Fruit fly (Drosophila melanogaster) whole organism, prepupa: ENCODE data around the gene rt.

Experiments used
- Blimp-1 ChIP-seq: fragments of 200-800 bp; sonication (Bioruptor generic); optimal IDR thresholded peaks from 3 replicates; lab custom pipeline; 2017; ENCODE audit warnings: missing biosample characterization, missing genetic modification characterization, mild to moderate bottlenecking, moderate library complexity, missing genetic modification reagents
- CG10631 ChIP-seq: fragments of 200-800 bp; sonication (Bioruptor generic); optimal IDR thresholded peaks from 2 replicates; lab custom pipeline; 2016; ENCODE audit warnings: missing biosample characterization, missing genetic modification characterization
- CG10669 ChIP-seq: fragments of 200-800 bp; sonication (Bioruptor generic); optimal IDR thresholded peaks from 3 replicates; lab custom pipeline; 2018; ENCODE audit warnings: missing biosample characterization, mild to moderate bottlenecking, missing genetic modification characterization, moderate library complexity
- CG11294 ChIP-seq: fragments of 200-800 bp; sonication (Bioruptor generic); IDR thresholded peaks from 2 replicates; pipeline ENCODE4 v1.3.6; 2022; ENCODE audit warnings: missing biosample characterization, missing genetic modification characterization
- CG11762 ChIP-seq: fragments of 200-800 bp; sonication (Bioruptor generic); optimal IDR thresholded peaks from 3 replicates; lab custom pipeline; 2016; ENCODE audit warnings: missing biosample characterization, missing genetic modification characterization; ENCODE audit not compliant: insufficient read depth
- CG11902 ChIP-seq: fragments of 200-800 bp; sonication (Bioruptor generic); optimal IDR thresholded peaks from 3 replicates; lab custom pipeline; 2016; ENCODE audit warnings: missing biosample characterization, missing genetic modification characterization
- CG1621 ChIP-seq: fragments of 200-800 bp; sonication (Bioruptor generic); optimal IDR thresholded peaks from 3 replicates; lab custom pipeline; 2018; ENCODE audit warnings: missing biosample characterization, mild to moderate bottlenecking, missing genetic modification characterization
- CG16779 ChIP-seq: fragments of 200-800 bp; sonication (Bioruptor generic); optimal IDR thresholded peaks from 3 replicates; lab custom pipeline; 2017; ENCODE audit warnings: missing biosample characterization, mild to moderate bottlenecking, missing genetic modification characterization
- CG31627 ChIP-seq: fragments of 200-800 bp; sonication (Bioruptor generic); optimal IDR thresholded peaks from 3 replicates; lab custom pipeline; 2016; ENCODE audit warnings: missing biosample characterization, missing genetic modification characterization
- CG32006 ChIP-seq: fragments of 200-800 bp; sonication (Bioruptor generic); optimal IDR thresholded peaks from 3 replicates; lab custom pipeline; 2017; ENCODE audit warnings: missing biosample characterization, mild to moderate bottlenecking, missing genetic modification characterization
- CG34406 ChIP-seq: fragments of 200-800 bp; sonication (Bioruptor generic); optimal IDR thresholded peaks from 3 replicates; lab custom pipeline; 2016; ENCODE audit warnings: missing biosample characterization, missing genetic modification characterization
- CG3919 ChIP-seq: fragments of 200-800 bp; sonication (Bioruptor generic); optimal IDR thresholded peaks from 3 replicates; lab custom pipeline; 2016; ENCODE audit warnings: missing biosample characterization, missing genetic modification characterization
- CG4318 ChIP-seq: fragments of 200-800 bp; sonication (Bioruptor generic); optimal IDR thresholded peaks from 3 replicates; lab custom pipeline; 2017; ENCODE audit warnings: missing biosample characterization, mild to moderate bottlenecking, missing genetic modification characterization
- CG6163 ChIP-seq: fragments of 200-800 bp; sonication (Bioruptor generic); IDR thresholded peaks from 3 replicates; pipeline ENCODE4 v1.3.6; 2022; ENCODE audit warnings: missing biosample characterization, missing genetic modification characterization
- CG6276 ChIP-seq: fragments of 200-800 bp; sonication (Bioruptor generic); optimal IDR thresholded peaks from 2 replicates; lab custom pipeline; 2017; ENCODE audit warnings: missing biosample characterization, mild to moderate bottlenecking, missing genetic modification characterization
- CG6792 ChIP-seq: fragments of 200-800 bp; sonication (Bioruptor generic); optimal IDR thresholded peaks from 3 replicates; lab custom pipeline; 2016; ENCODE audit warnings: missing biosample characterization, missing genetic modification characterization
- CG6808 ChIP-seq: fragments of 200-800 bp; sonication (Bioruptor generic); optimal IDR thresholded peaks from 3 replicates; lab custom pipeline; 2017; ENCODE audit warnings: missing biosample characterization, missing genetic modification characterization, mild to moderate bottlenecking, moderate library complexity, missing genetic modification reagents
- CG6854 ChIP-seq: fragments of 200-800 bp; sonication (Bioruptor generic); optimal IDR thresholded peaks from 2 replicates; lab custom pipeline; 2017; ENCODE audit warnings: missing biosample characterization, mild to moderate bottlenecking, missing genetic modification characterization
- CG7368 ChIP-seq: fragments of 200-800 bp; sonication (Bioruptor generic); optimal IDR thresholded peaks from 3 replicates; lab custom pipeline; 2016; ENCODE audit warnings: missing biosample characterization, missing genetic modification characterization
- CG8119 ChIP-seq: fragments of 200-800 bp; sonication (Bioruptor generic); IDR thresholded peaks from 3 replicates; pipeline ENCODE4 v1.3.6; 2022; ENCODE audit warnings: missing biosample characterization, missing genetic modification characterization
- CG8319 ChIP-seq: fragments of 200-800 bp; sonication (Bioruptor generic); optimal IDR thresholded peaks from 3 replicates; lab custom pipeline; 2016; ENCODE audit warnings: missing biosample characterization, missing genetic modification characterization
- CG9139 ChIP-seq: fragments of 200-800 bp; sonication (Bioruptor generic); optimal IDR thresholded peaks from 3 replicates; lab custom pipeline; 2017; ENCODE audit warnings: missing biosample characterization, mild to moderate bottlenecking, missing genetic modification characterization
- Eip75B ChIP-seq: fragments of 200-800 bp; sonication (Bioruptor generic); optimal IDR thresholded peaks from 3 replicates; lab custom pipeline; 2016; ENCODE audit warnings: missing biosample characterization, missing genetic modification characterization
- Eip78C ChIP-seq: fragments of 200-800 bp; sonication (Bioruptor generic); peaks from one replicate; lab custom pipeline; 2016; ENCODE audit warnings: missing biosample characterization, missing genetic modification characterization
- Eip93F ChIP-seq: fragments of 200-800 bp; sonication (Bioruptor generic); optimal IDR thresholded peaks from 2 replicates; lab custom pipeline; 2016; ENCODE audit warnings: missing biosample characterization, mild to moderate bottlenecking, missing genetic modification characterization
- Ets21C ChIP-seq: fragments of 200-800 bp; sonication (Bioruptor generic); optimal IDR thresholded peaks from 3 replicates; lab custom pipeline; 2016; ENCODE audit warnings: missing biosample characterization, missing genetic modification characterization
- Ets96B ChIP-seq: fragments of 200-800 bp; optimal IDR thresholded peaks from 2 replicates; lab custom pipeline; 2019; ENCODE audit warnings: missing biosample characterization, mild to moderate bottlenecking, missing genetic modification characterization, moderate library complexity
- Gug ChIP-seq: fragments of 200-800 bp; sonication (Bioruptor generic); IDR thresholded peaks from 2 replicates; pipeline ENCODE4 v1.3.6; 2022; ENCODE audit warnings: missing biosample characterization, missing genetic modification characterization
- Hr39 ChIP-seq: fragments of 200-800 bp; sonication (Bioruptor generic); optimal IDR thresholded peaks from 2 replicates; lab custom pipeline; 2016; ENCODE audit warnings: missing biosample characterization, missing genetic modification characterization
- Hr4 ChIP-seq: fragments of 200-800 bp; sonication (Bioruptor generic); optimal IDR thresholded peaks from 3 replicates; lab custom pipeline; 2016; ENCODE audit warnings: missing biosample characterization, missing genetic modification characterization
- Smox ChIP-seq: fragments of 200-800 bp; sonication (Bioruptor generic); optimal IDR thresholded peaks from 3 replicates; lab custom pipeline; 2016; ENCODE audit warnings: missing biosample characterization, missing genetic modification characterization
- Sox14 ChIP-seq: fragments of 200-800 bp; sonication (Bioruptor generic); optimal IDR thresholded peaks from 3 replicates; lab custom pipeline; 2016; ENCODE audit warnings: missing biosample characterization, missing genetic modification characterization
- Sox15 ChIP-seq: fragments of 200-800 bp; sonication (Bioruptor generic); optimal IDR thresholded peaks from 3 replicates; lab custom pipeline; 2016; ENCODE audit warnings: missing biosample characterization, missing genetic modification characterization
- achi ChIP-seq: fragments of 200-800 bp; sonication (Bioruptor generic); optimal IDR thresholded peaks from 3 replicates; lab custom pipeline; 2016; ENCODE audit warnings: missing biosample characterization, missing genetic modification characterization
- acj6 ChIP-seq: fragments of 200-800 bp; sonication (Bioruptor generic); optimal IDR thresholded peaks from 3 replicates; lab custom pipeline; 2016; ENCODE audit warnings: missing biosample characterization, missing genetic modification characterization
- cyc ChIP-seq: fragments of 200-800 bp; sonication (Bioruptor generic); optimal IDR thresholded peaks from 3 replicates; lab custom pipeline; 2016; ENCODE audit warnings: missing biosample characterization, missing genetic modification characterization
- dsx ChIP-seq: fragments of 200-800 bp; optimal IDR thresholded peaks from 3 replicates; lab custom pipeline; 2019; ENCODE audit warnings: missing biosample characterization, mild to moderate bottlenecking, missing genetic modification characterization, moderate library complexity; ENCODE audit not compliant: poor library complexity, severe bottlenecking
- eg ChIP-seq: fragments of 200-800 bp; sonication (Bioruptor generic); IDR thresholded peaks from 3 replicates; pipeline ENCODE4 v1.3.6; 2022; ENCODE audit warnings: missing biosample characterization, missing genetic modification characterization
- esn ChIP-seq: fragments of 200-800 bp; sonication (Bioruptor generic); optimal IDR thresholded peaks from 2 replicates; lab custom pipeline; 2016; ENCODE audit warnings: missing biosample characterization, mild to moderate bottlenecking, missing genetic modification characterization, moderate library complexity
- fd59A ChIP-seq: fragments of 200-800 bp; sonication (Bioruptor generic); optimal IDR thresholded peaks from 2 replicates; lab custom pipeline; 2017; ENCODE audit warnings: missing biosample characterization, mild to moderate bottlenecking, missing genetic modification characterization, missing genetic modification reagents
- fkh ChIP-seq: fragments of 200-800 bp; sonication (Bioruptor generic); optimal IDR thresholded peaks from 3 replicates; lab custom pipeline; 2017; ENCODE audit warnings: missing biosample characterization, mild to moderate bottlenecking, missing genetic modification characterization, moderate library complexity
- lz ChIP-seq: fragments of 200-800 bp; sonication (Bioruptor generic); optimal IDR thresholded peaks from 3 replicates; lab custom pipeline; 2016; ENCODE audit warnings: missing biosample characterization, missing genetic modification characterization
- pdm3 ChIP-seq: fragments of 200-800 bp; sonication (Bioruptor generic); optimal IDR thresholded peaks from 3 replicates; lab custom pipeline; 2016; ENCODE audit warnings: missing biosample characterization, missing genetic modification characterization
- salr ChIP-seq, 2 experiments: fragments of 200-800 bp; sonication (Bioruptor generic); optimal IDR thresholded peaks; 3 replicates each; lab custom pipeline; 2016 to 2018; ENCODE audit warnings: missing biosample characterization in 2 of 2, missing genetic modification characterization in 2 of 2, mild to moderate bottlenecking in 1 of 2
- spab ChIP-seq: fragments of 200-800 bp; sonication (Bioruptor generic); optimal IDR thresholded peaks from 2 replicates; lab custom pipeline; 2017; ENCODE audit warnings: missing biosample characterization, mild to moderate bottlenecking, missing genetic modification characterization, missing genetic modification reagents
- svp ChIP-seq: fragments of 200-800 bp; sonication (Bioruptor generic); peaks from one replicate; lab custom pipeline; 2016; ENCODE audit warnings: missing biosample characterization, missing genetic modification characterization
- vri ChIP-seq: fragments of 200-800 bp; sonication (Bioruptor generic); optimal IDR thresholded peaks from 3 replicates; lab custom pipeline; 2016; ENCODE audit warnings: missing biosample characterization, mild to moderate bottlenecking, missing genetic modification characterization

Gene rt

dm6 chr3L:11554338-11554737 is 33.2 kb downstream of the rt start (continued):
- peak; percentile 62 for TF ChIP-seq pdm3 (GFP tag; lab: Kevin White, UChicago)
- TF ChIP-seq CG4318 (GFP tag; lab: Kevin White, UChicago), result peak; percentile 43
- TF ChIP-seq CG6792 (GFP tag; lab: Kevin White, UChicago), result peak; percentile 42
- peak; percentile 51 for TF ChIP-seq Sox14 (GFP tag; lab: Kevin White, UChicago)
- TF ChIP-seq CG8319 (GFP tag; lab: Kevin White, UChicago), result peak; percentile 7
- TF ChIP-seq achi, result peak; percentile 61
- TF ChIP-seq Smox, result peak; percentile 66
- TF ChIP-seq vri (GFP tag; lab: Kevin White, UChicago), result no peak

dm6 chr3L:11553672-11554068 is 33.9 kb downstream of the rt start:
- no peak for TF ChIP-seq CG3919 (GFP tag; lab: Kevin White, UChicago)
- no peak for TF ChIP-seq eg (GFP tag; lab: Robert Waterston, UW)

- peak; percentile 43 for TF ChIP-seq CG7368 (GFP tag; lab: Kevin White, UChicago)
- TF ChIP-seq CG6163 (GFP tag; lab: Robert Waterston, UW), result peak; percentile 82
- no peak for TF ChIP-seq Sox15 (GFP tag; lab: Kevin White, UChicago)
- TF ChIP-seq Gug, result 0 out of 2 replicates have a peak, but pooled peaks have one; percentile 26
- TF ChIP-seq Ets96B (tag; lab: Kevin White, UChicago), result peak; percentile 55
- no peak for TF ChIP-seq Smox
- TF ChIP-seq CG10669 (GFP tag; lab: Kevin White, UChicago), result peak; percentile 43
- TF ChIP-seq CG6854 (GFP tag; lab: Kevin White, UChicago), result peak; percentile 72
- no peak for TF ChIP-seq CG11294 (GFP tag; lab: Robert Waterston, UW)
- TF ChIP-seq CG16779 (tag; lab: Kevin White, UChicago), result peak; percentile 85
- TF ChIP-seq cyc, result no peak
- peak; percentile 37 for TF ChIP-seq Sox14 (GFP tag; lab: Kevin White, UChicago)
- peak; percentile 31 for TF ChIP-seq CG34406 (GFP tag; lab: Kevin White, UChicago)
- peak; percentile 90 for TF ChIP-seq Eip78C
- TF ChIP-seq CG8119 (GFP tag; lab: Robert Waterston, UW), result peak; percentile 57
- peak; percentile 81 for TF ChIP-seq svp (GFP tag; lab: Kevin White, UChicago)
- TF ChIP-seq acj6 (GFP tag; lab: Kevin White, UChicago), result no peak
- TF ChIP-seq vri (GFP tag; lab: Kevin White, UChicago), result peak; percentile 60
- TF ChIP-seq CG31627 (GFP tag; lab: Kevin White, UChicago), result no peak
- peak; percentile 62 for TF ChIP-seq CG6808 (GFP tag; lab: Kevin White, UChicago)
- TF ChIP-seq CG10631 (GFP tag; lab: Kevin White, UChicago), result no peak
- TF ChIP-seq Eip75B (GFP tag; lab: Kevin White, UChicago), result peak; percentile 58
- peak; percentile 33 for TF ChIP-seq esn (GFP tag; lab: Kevin White, UChicago)
- TF ChIP-seq Eip93F (GFP tag; lab: Kevin White, UChicago), result no peak
- no peak for TF ChIP-seq CG11902 (GFP tag; lab: Kevin White, UChicago)
- TF ChIP-seq fd59A (GFP tag; lab: Kevin White, UChicago), result no peak
- peak; percentile 2 for TF ChIP-seq lz (GFP tag; lab: Kevin White, UChicago)
- TF ChIP-seq fkh (GFP tag; lab: Kevin White, UChicago), result peak; percentile 71
- TF ChIP-seq Hr39 (GFP tag; lab: Kevin White, UChicago), result no peak
- TF ChIP-seq Ets21C, result no peak
- TF ChIP-seq CG9139 (GFP tag; lab: Kevin White, UChicago), result peak; percentile 75
- TF ChIP-seq CG32006 (GFP tag; lab: Kevin White, UChicago), result peak; percentile 54
- TF ChIP-seq Hr4 (GFP tag; lab: Kevin White, UChicago), result no peak
- TF ChIP-seq dsx, result peak; percentile 83
- peak; percentile 25 for TF ChIP-seq CG11762 (GFP tag; lab: Kevin White, UChicago)
- TF ChIP-seq CG6276 (GFP tag; lab: Kevin White, UChicago), result peak; percentile 77
- TF ChIP-seq spab (GFP tag; lab: Kevin White, UChicago), result peak; percentile 39
- no peak for TF ChIP-seq salr (GFP tag; optimal IDR thresholded peaks at IDR 0.05; lab: Kevin White, UChicago)
- peak; percentile 37 for TF ChIP-seq Blimp-1
- TF ChIP-seq CG1621, result peak; percentile 71
These were observed 34.4 kb downstream of the rt start for dm6 chr3L:11552996-11553671.
